Worm (Caenorhabditis elegans) whole organism, L3 larva: Measurements from ENCODE around the gene rpn-13.

ENCODE experiments used
- R02D3.7 ChIP-seq: fragments of 150-350 bp; optimal IDR thresholded peaks from 2 replicates; lab custom pipeline; 2014; ENCODE audit warnings: missing biosample characterization, missing genetic modification characterization
- ZK546.5 ChIP-seq: sonication (generic microtip); optimal IDR thresholded peaks from 2 replicates; lab custom pipeline; 2017; ENCODE audit warnings: missing biosample characterization, missing genetic modification characterization
- aly-2 ChIP-seq: fragments of 150-350 bp; optimal IDR thresholded peaks from 2 replicates; lab custom pipeline; 2014; ENCODE audit warnings: missing biosample characterization, missing genetic modification characterization
- ama-1 ChIP-seq: fragments of 150-350 bp; optimal IDR thresholded peaks from 2 replicates; lab custom pipeline; 2018
- ceh-16 ChIP-seq: sonication (generic microtip); optimal IDR thresholded peaks from 2 replicates; lab custom pipeline; 2017; ENCODE audit warnings: missing biosample characterization, missing genetic modification characterization
- ceh-28 ChIP-seq: fragments of 150-350 bp; optimal IDR thresholded peaks from 2 replicates; lab custom pipeline; 2014; ENCODE audit warnings: missing biosample characterization, missing genetic modification reagents, missing genetic modification characterization
- ceh-82 ChIP-seq: fragments of 150-350 bp; optimal IDR thresholded peaks from 2 replicates; lab custom pipeline; 2014; ENCODE audit warnings: missing biosample characterization, missing genetic modification characterization
- daf-12 ChIP-seq: fragments of 150-350 bp; optimal IDR thresholded peaks from 2 replicates; lab custom pipeline; 2014; ENCODE audit warnings: missing biosample characterization, missing genetic modification reagents, missing genetic modification characterization
- egl-27 ChIP-seq: sonication (generic microtip); optimal IDR thresholded peaks from 4 replicates; lab custom pipeline; 2017; ENCODE audit warnings: missing biosample characterization, missing genetic modification reagents, missing genetic modification characterization
- egl-5 ChIP-seq: fragments of 150-350 bp; optimal IDR thresholded peaks from 2 replicates; lab custom pipeline; 2017; ENCODE audit warnings: missing biosample characterization, missing genetic modification reagents, missing genetic modification characterization, inconsistent platforms
- elt-1 ChIP-seq: fragments of 150-350 bp; optimal IDR thresholded peaks from 2 replicates; lab custom pipeline; 2014; ENCODE audit warnings: missing biosample characterization, missing genetic modification characterization
- elt-2 ChIP-seq: sonication (generic microtip); optimal IDR thresholded peaks from 2 replicates; lab custom pipeline; 2016; ENCODE audit warnings: missing genetic modification reagents, mild to moderate bottlenecking, missing genetic modification characterization, missing compliant biosample characterization
- elt-3 ChIP-seq, 3 experiments: fragments of 150-350 bp in 1 of 3; sonication (generic microtip) in 2 of 3; optimal IDR thresholded peaks; 2 replicates in 2 of 3; 4 replicates in 1 of 3; lab custom pipeline; 2014 to 2017; ENCODE audit warnings: missing biosample characterization in 3 of 3, missing genetic modification characterization in 3 of 3
- eor-1 ChIP-seq, 2 experiments: fragments of 150-350 bp; optimal IDR thresholded peaks; 2 replicates each; lab custom pipeline; 2014 to 2018; ENCODE audit warnings: missing biosample characterization in 2 of 2, missing genetic modification characterization in 2 of 2
- fkh-10 ChIP-seq: sonication (generic microtip); optimal IDR thresholded peaks from 2 replicates; lab custom pipeline; 2017; ENCODE audit warnings: missing biosample characterization, missing genetic modification reagents, missing genetic modification characterization
- fkh-2 ChIP-seq: fragments of 150-350 bp; optimal IDR thresholded peaks from 2 replicates; lab custom pipeline; 2014; ENCODE audit warnings: missing biosample characterization, missing genetic modification reagents, missing genetic modification characterization
- fos-1 ChIP-seq: fragments of 150-350 bp; optimal IDR thresholded peaks from 2 replicates; lab custom pipeline; 2014; ENCODE audit warnings: missing biosample characterization, missing genetic modification characterization
- hmg-11 ChIP-seq: sonication (generic microtip); optimal IDR thresholded peaks from 2 replicates; lab custom pipeline; 2016; ENCODE audit warnings: missing genetic modification characterization, missing compliant biosample characterization
- jun-1 ChIP-seq: fragments of 150-350 bp; optimal IDR thresholded peaks from 2 replicates; lab custom pipeline; 2014; ENCODE audit warnings: missing biosample characterization, missing genetic modification reagents, missing genetic modification characterization
- lin-15B ChIP-seq: fragments of 150-350 bp; optimal IDR thresholded peaks from 2 replicates; lab custom pipeline; 2014; ENCODE audit warnings: missing biosample characterization, missing genetic modification characterization
- lin-39 ChIP-seq: fragments of 150-350 bp; optimal IDR thresholded peaks from 2 replicates; lab custom pipeline; 2018; ENCODE audit warnings: missing biosample characterization, missing genetic modification reagents, missing genetic modification characterization
- lsy-12 ChIP-seq: sonication (generic microtip); optimal IDR thresholded peaks from 2 replicates; lab custom pipeline; 2016; ENCODE audit warnings: mild to moderate bottlenecking, missing genetic modification characterization, missing compliant biosample characterization
- mdl-1 ChIP-seq: fragments of 150-350 bp; optimal IDR thresholded peaks from 2 replicates; lab custom pipeline; 2014; ENCODE audit warnings: missing biosample characterization, missing genetic modification characterization
- mml-1 ChIP-seq: fragments of 150-350 bp; sonication (generic microtip); optimal IDR thresholded peaks from 3 replicates; lab custom pipeline; 2014; ENCODE audit warnings: missing biosample characterization, missing genetic modification characterization
- nfya-1 ChIP-seq: sonication (generic microtip); optimal IDR thresholded peaks from 2 replicates; lab custom pipeline; 2017; ENCODE audit warnings: missing genetic modification characterization, mild to moderate bottlenecking, missing compliant biosample characterization, antibody characterized with exemption, moderate library complexity; ENCODE audit not compliant: insufficient read depth
- nhr-11 ChIP-seq: fragments of 150-350 bp; optimal IDR thresholded peaks from 2 replicates; lab custom pipeline; 2014; ENCODE audit warnings: missing biosample characterization, missing genetic modification characterization
- nhr-12 ChIP-seq: fragments of 150-350 bp; optimal IDR thresholded peaks from 2 replicates; lab custom pipeline; 2014; ENCODE audit warnings: missing biosample characterization, missing genetic modification characterization
- nhr-23 ChIP-seq: fragments of 150-350 bp; optimal IDR thresholded peaks from 2 replicates; lab custom pipeline; 2014; ENCODE audit warnings: missing biosample characterization, missing genetic modification reagents, missing genetic modification characterization
- nhr-237 ChIP-seq: fragments of 150-350 bp; optimal IDR thresholded peaks from 2 replicates; lab custom pipeline; 2014; ENCODE audit warnings: missing biosample characterization, missing genetic modification characterization
- nhr-25 ChIP-seq: sonication (generic microtip); optimal IDR thresholded peaks from 2 replicates; lab custom pipeline; 2017; ENCODE audit warnings: missing biosample characterization, missing genetic modification characterization
- nhr-28 ChIP-seq: fragments of 150-350 bp; optimal IDR thresholded peaks from 2 replicates; lab custom pipeline; 2014; ENCODE audit warnings: missing biosample characterization, missing genetic modification characterization
- nhr-43 ChIP-seq: sonication (generic microtip); optimal IDR thresholded peaks from 2 replicates; lab custom pipeline; 2016; ENCODE audit warnings: mild to moderate bottlenecking, missing genetic modification characterization, missing compliant biosample characterization; ENCODE audit not compliant: poor library complexity, severe bottlenecking
- nhr-67 ChIP-seq: fragments of 150-350 bp; optimal IDR thresholded peaks from 2 replicates; lab custom pipeline; 2014; ENCODE audit warnings: missing biosample characterization, missing genetic modification characterization
- nhr-77 ChIP-seq: fragments of 150-350 bp; optimal IDR thresholded peaks from 2 replicates; lab custom pipeline; 2014; ENCODE audit warnings: missing biosample characterization, missing genetic modification characterization
- pha-4 ChIP-seq: fragments of 150-350 bp; optimal IDR thresholded peaks from 2 replicates; lab custom pipeline; 2014; ENCODE audit warnings: missing biosample characterization, missing genetic modification reagents, missing genetic modification characterization
- pqm-1 ChIP-seq: fragments of 150-350 bp; optimal IDR thresholded peaks from 2 replicates; lab custom pipeline; 2017; ENCODE audit warnings: missing biosample characterization, missing genetic modification characterization, inconsistent platforms
- sea-2 ChIP-seq: fragments of 150-350 bp; sonication (generic microtip); optimal IDR thresholded peaks from 4 replicates; lab custom pipeline; 2014; ENCODE audit warnings: missing biosample characterization, missing genetic modification reagents, missing genetic modification characterization
- skn-1 ChIP-seq: fragments of 150-350 bp; optimal IDR thresholded peaks from 2 replicates; lab custom pipeline; 2014; ENCODE audit warnings: missing biosample characterization, missing genetic modification characterization
- snpc-4 ChIP-seq: fragments of 150-350 bp; optimal IDR thresholded peaks from 2 replicates; lab custom pipeline; 2014; ENCODE audit warnings: missing biosample characterization, missing genetic modification characterization
- unc-39 ChIP-seq: sonication (generic microtip); optimal IDR thresholded peaks from 4 replicates; lab custom pipeline; 2017; ENCODE audit warnings: missing biosample characterization, missing genetic modification characterization
- unc-62 ChIP-seq: fragments of 150-350 bp; sonication (generic microtip); optimal IDR thresholded peaks from 4 replicates; lab custom pipeline; 2014; ENCODE audit warnings: missing biosample characterization, missing genetic modification reagents, missing genetic modification characterization
- zag-1 ChIP-seq: fragments of 150-350 bp; optimal IDR thresholded peaks from 2 replicates; lab custom pipeline; 2014; ENCODE audit warnings: missing biosample characterization, missing genetic modification characterization
- ztf-11 ChIP-seq: fragments of 150-350 bp; optimal IDR thresholded peaks from 2 replicates; lab custom pipeline; 2014; ENCODE audit warnings: missing biosample characterization, missing genetic modification characterization
- ztf-4 ChIP-seq: fragments of 150-350 bp; optimal IDR thresholded peaks from 2 replicates; lab custom pipeline; 2014; ENCODE audit warnings: missing biosample characterization, missing genetic modification characterization

Gene rpn-13

DNA sequence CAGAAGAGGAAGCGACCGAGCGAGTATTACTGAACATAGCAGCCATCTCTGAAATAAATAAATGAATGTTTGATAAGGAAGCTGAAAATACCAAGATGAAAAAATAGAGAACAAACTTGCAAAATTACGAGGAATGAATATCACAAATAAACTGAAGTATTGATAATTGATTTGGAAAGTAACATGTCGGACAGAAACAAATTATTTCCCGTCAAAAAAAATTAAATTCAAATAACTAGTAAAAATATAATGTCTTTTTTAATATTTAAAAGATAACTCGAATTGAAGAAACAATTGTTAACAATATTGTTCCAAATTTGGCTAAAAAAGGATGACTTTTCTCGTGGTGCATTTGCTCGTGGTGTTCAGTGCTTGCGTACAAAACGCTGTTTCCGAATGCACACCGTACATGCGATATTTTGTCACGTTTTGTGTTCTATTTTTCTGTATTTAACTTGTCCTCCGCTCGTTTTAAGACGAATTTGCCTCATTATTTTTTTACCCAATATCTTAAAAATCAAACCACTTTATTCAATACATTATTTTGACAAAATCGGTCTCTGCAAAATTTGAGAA lies at the start of gene rpn-13:
Gene rpn-13, minus strand, starts transcription at position 51 of the 576 bp plus-strand sequence.
- no peak for TF ChIP-seq nhr-11
- no peak for TF ChIP-seq ceh-82
- TF ChIP-seq lin-15B: peak; percentile 46
- TF ChIP-seq zag-1 (tag; lab: Kevin White, UChicago): no peak
- peak; percentile 21 for TF ChIP-seq nhr-25 (tag; lab: Kevin White, UChicago)
- peak; percentile 28 for TF ChIP-seq snpc-4
- TF ChIP-seq fkh-10 (GFP tag; lab: Kevin White, UChicago): no peak
- no peak for TF ChIP-seq nhr-237 (tag; lab: Kevin White, UChicago)
- TF ChIP-seq nhr-77 (tag; lab: Kevin White, UChicago): no peak
- peak; percentile 78 for TF ChIP-seq pha-4 (tag; lab: Kevin White, UChicago)
- TF ChIP-seq elt-2 (tag; lab: Kevin White, UChicago): peak; percentile 15
- TF ChIP-seq sea-2 (GFP tag; lab: Kevin White, UChicago): no peak
- TF ChIP-seq ceh-16: no peak
- TF ChIP-seq elt-1 (tag; lab: Kevin White, UChicago): no peak
- TF ChIP-seq skn-1 (tag; lab: Kevin White, UChicago): peak; percentile 98
- peak; percentile 0 for TF ChIP-seq ama-1 (lab: Kevin White, UChicago)
- no peak for TF ChIP-seq unc-39 (tag; lab: Kevin White, UChicago)
- TF ChIP-seq jun-1: no peak
- no peak for TF ChIP-seq mml-1 (tag; lab: Kevin White, UChicago)
- no peak for TF ChIP-seq aly-2
- peak; percentile 53 for TF ChIP-seq nhr-23 (tag; lab: Kevin White, UChicago)
- peak; percentile 42 for TF ChIP-seq hmg-11 (tag; lab: Kevin White, UChicago)
- TF ChIP-seq nfya-1 (tag; lab: Kevin White, UChicago): peak; percentile 87
- no peak for TF ChIP-seq egl-27 (tag; lab: Kevin White, UChicago)
- TF ChIP-seq ztf-11 (tag; lab: Kevin White, UChicago): no peak
- no peak for TF ChIP-seq egl-5 (tag; lab: Kevin White, UChicago)
- no peak for TF ChIP-seq R02D3.7
- TF ChIP-seq eor-1 (tag; optimal IDR thresholded peaks at IDR 0.05; lab: Kevin White, UChicago): no peak
- TF ChIP-seq lin-39 (tag; lab: Kevin White, UChicago): no peak
- TF ChIP-seq ztf-4 (tag; lab: Kevin White, UChicago): no peak
- TF ChIP-seq nhr-12: no peak
- TF ChIP-seq lsy-12 (tag; lab: Kevin White, UChicago): no peak
- TF ChIP-seq nhr-43 (tag; lab: Kevin White, UChicago): no peak
- no peak for TF ChIP-seq elt-3 (tag; optimal IDR thresholded peaks at IDR 0.05; lab: Kevin White, UChicago)
- TF ChIP-seq nhr-28 (tag; lab: Kevin White, UChicago): no peak
- no peak for TF ChIP-seq unc-62 (GFP tag; lab: Kevin White, UChicago)
- TF ChIP-seq fos-1 (tag; lab: Kevin White, UChicago): no peak
- TF ChIP-seq daf-12 (tag; lab: Kevin White, UChicago): no peak
- no peak for TF ChIP-seq ZK546.5 (tag; lab: Kevin White, UChicago)
- TF ChIP-seq fkh-2: no peak
- no peak for TF ChIP-seq nhr-67
- TF ChIP-seq ceh-28 (tag; lab: Kevin White, UChicago): no peak
- TF ChIP-seq, all 47 proteins: peak for 10

DNA sequence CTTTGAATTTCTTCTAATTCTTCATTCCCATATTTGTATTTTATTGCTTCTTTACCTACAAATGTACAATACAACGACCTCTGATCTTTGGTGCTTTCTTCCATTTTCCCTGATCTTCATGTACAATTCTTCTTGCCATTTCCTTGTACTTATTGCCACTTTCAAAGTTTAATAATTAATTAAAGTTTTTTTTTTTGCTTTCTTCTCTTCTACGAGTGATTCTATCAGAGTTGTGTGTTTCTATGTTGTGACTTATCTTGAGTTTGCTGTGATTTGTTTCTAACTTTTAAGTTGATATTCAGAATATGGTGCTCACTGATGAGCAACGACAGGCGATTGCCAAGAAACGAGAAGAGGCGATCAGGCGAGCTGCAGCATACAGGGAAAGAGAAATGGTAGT lies 48.9 kb upstream of the rpn-13 start, which contains the start of gene smrc-1:
Gene smrc-1, plus strand, starts transcription at position 301 of the 400 bp plus-strand sequence.
- TF ChIP-seq nhr-43 (tag; lab: Kevin White, UChicago) (no peak), lsy-12 (tag; lab: Kevin White, UChicago) (no peak), ama-1 (lab: Kevin White, UChicago) (no peak), hmg-11 (tag; lab: Kevin White, UChicago) (no peak), skn-1 (tag; lab: Kevin White, UChicago) (no peak), eor-1 (tag; optimal IDR thresholded peaks at IDR 0.05; lab: Kevin White, UChicago) (no peak), elt-1 (tag; lab: Kevin White, UChicago) (no peak), mdl-1 (tag; lab: Kevin White, UChicago) (no peak), ceh-28 (tag; lab: Kevin White, UChicago) (no peak), pqm-1 (tag; lab: Kevin White, UChicago) (no peak), fkh-2 (no peak), aly-2 (no peak)
